Fruit fly (Drosophila melanogaster) whole organism, embryonic: ENCODE measurements around the gene CG5021.

Source experiments
- Adf1 ChIP-seq: fragments of 200-800 bp; sonication (Bioruptor generic); IDR thresholded peaks from 2 replicates; pipeline ENCODE4 v1.3.6; 2022; ENCODE audit warnings: missing biosample characterization, missing genetic modification characterization
- Antp ChIP-seq: fragments of 200-800 bp; sonication (Bioruptor generic); optimal IDR thresholded peaks from 3 replicates; lab custom pipeline; 2016; ENCODE audit warnings: missing biosample characterization, missing genetic modification characterization
- CG10274 ChIP-seq: fragments of 200-800 bp; sonication (Bioruptor generic); optimal IDR thresholded peaks from 3 replicates; lab custom pipeline; 2017; ENCODE audit warnings: missing biosample characterization, mild to moderate bottlenecking, missing genetic modification characterization
- CG11085 ChIP-seq: fragments of 200-800 bp; sonication (Bioruptor generic); IDR thresholded peaks from 2 replicates; pipeline ENCODE4 v1.3.6; 2022; ENCODE audit warnings: missing biosample characterization, missing genetic modification characterization
- CG11398 ChIP-seq: fragments of 200-800 bp; sonication (Bioruptor generic); optimal IDR thresholded peaks from 2 replicates; lab custom pipeline; 2016; ENCODE audit warnings: missing biosample characterization, missing genetic modification characterization
- CG12071 ChIP-seq: fragments of 200-800 bp; sonication (Bioruptor generic); optimal IDR thresholded peaks from 3 replicates; lab custom pipeline; 2018; ENCODE audit warnings: missing biosample characterization, mild to moderate bottlenecking, missing genetic modification characterization
- CG12236 ChIP-seq: fragments of 200-800 bp; sonication (Bioruptor generic); optimal IDR thresholded peaks from 2 replicates; lab custom pipeline; 2016; ENCODE audit warnings: missing biosample characterization, missing genetic modification characterization
- CG12299 ChIP-seq: fragments of 200-800 bp; sonication (Bioruptor generic); optimal IDR thresholded peaks from 2 replicates; lab custom pipeline; 2018; ENCODE audit warnings: missing biosample characterization, mild to moderate bottlenecking, missing genetic modification characterization
- CG15514 ChIP-seq: fragments of 200-800 bp; sonication (Bioruptor generic); optimal IDR thresholded peaks from 3 replicates; lab custom pipeline; 2017; ENCODE audit warnings: missing biosample characterization, missing genetic modification characterization, mild to moderate bottlenecking, moderate library complexity, missing genetic modification reagents
- CG2889 ChIP-seq: fragments of 200-800 bp; sonication (Bioruptor generic); IDR thresholded peaks from 3 replicates; pipeline ENCODE4 v1.3.6; 2022; ENCODE audit warnings: missing biosample characterization, missing genetic modification characterization
- CG30431 ChIP-seq: fragments of 200-800 bp; sonication (Bioruptor generic); optimal IDR thresholded peaks from 2 replicates; lab custom pipeline; 2017; ENCODE audit warnings: missing biosample characterization, missing genetic modification characterization
- CG31224 ChIP-seq: fragments of 200-800 bp; sonication (Bioruptor generic); IDR thresholded peaks from 2 replicates; pipeline ENCODE4 v1.3.6; 2022; ENCODE audit warnings: missing biosample characterization, missing genetic modification characterization
- CG42726 ChIP-seq: fragments of 200-800 bp; sonication (Bioruptor generic); IDR thresholded peaks from 2 replicates; pipeline ENCODE4 v1.3.6; 2022; ENCODE audit warnings: missing biosample characterization, missing genetic modification characterization; ENCODE audit not compliant: partially characterized antibody
- CG6689 ChIP-seq: fragments of 200-800 bp; sonication (Bioruptor generic); IDR thresholded peaks from 2 replicates; pipeline ENCODE4 v1.3.6; 2022; ENCODE audit warnings: missing biosample characterization, missing genetic modification characterization
- CG6791 ChIP-seq: fragments of 200-800 bp; sonication (Bioruptor generic); IDR thresholded peaks from 3 replicates; pipeline ENCODE4 v1.3.6; 2022; ENCODE audit warnings: missing biosample characterization, missing genetic modification characterization; ENCODE audit not compliant: partially characterized antibody
- CG7372 ChIP-seq: fragments of 200-800 bp; sonication (Bioruptor generic); IDR thresholded peaks from 2 replicates; pipeline ENCODE4 v1.3.6; 2022; ENCODE audit warnings: missing biosample characterization, missing genetic modification characterization
- CG8281 ChIP-seq: fragments of 200-800 bp; sonication (Bioruptor generic); optimal IDR thresholded peaks from 2 replicates; lab custom pipeline; 2018; ENCODE audit warnings: missing biosample characterization, mild to moderate bottlenecking, missing genetic modification characterization, moderate library complexity
- CG9797 ChIP-seq: fragments of 200-800 bp; sonication (Bioruptor generic); optimal IDR thresholded peaks from 3 replicates; lab custom pipeline; 2018; ENCODE audit warnings: missing biosample characterization, mild to moderate bottlenecking, missing genetic modification characterization
- CG9932 ChIP-seq: fragments of 200-800 bp; sonication (Bioruptor generic); IDR thresholded peaks from 2 replicates; pipeline ENCODE4 v1.3.6; 2022; ENCODE audit warnings: missing biosample characterization, missing genetic modification characterization
- Dfd ChIP-seq, 2 experiments: fragments of >200 bp; optimal IDR thresholded peaks; 2 replicates each; lab custom pipeline; 2017; ENCODE audit warnings: missing biosample characterization in 2 of 2, missing genetic modification characterization in 2 of 2
- E2f1 ChIP-seq: fragments of 200-800 bp; sonication (Bioruptor generic); IDR thresholded peaks from 2 replicates; pipeline ENCODE4 v1.3.6; 2022; ENCODE audit warnings: missing biosample characterization, missing genetic modification characterization
- Eip74EF ChIP-seq, 2 experiments: fragments of 200-800 bp in 1 of 2; fragments of >200 bp in 1 of 2; sonication (Bioruptor generic) in 1 of 2; optimal IDR thresholded peaks; 2 replicates each; lab custom pipeline; 2017 to 2019; ENCODE audit warnings: missing biosample characterization in 2 of 2, missing genetic modification characterization in 2 of 2, mild to moderate bottlenecking in 1 of 2, moderate library complexity in 1 of 2
- Ets65A ChIP-seq: fragments of 200-800 bp; sonication (Bioruptor generic); peaks from one replicate; lab custom pipeline; 2016; ENCODE audit warnings: missing biosample characterization, missing genetic modification characterization
- HLH3B ChIP-seq: fragments of 200-800 bp; sonication (Bioruptor generic); IDR thresholded peaks from 2 replicates; pipeline ENCODE4 v1.3.6; 2022; ENCODE audit warnings: missing biosample characterization, missing genetic modification characterization
- Hr51 ChIP-seq, 2 experiments: fragments of 200-800 bp; sonication (Bioruptor generic); optimal IDR thresholded peaks; 2 replicates in 1 of 2; 3 replicates in 1 of 2; lab custom pipeline; 2016 to 2018; ENCODE audit warnings: missing biosample characterization in 2 of 2, missing genetic modification characterization in 2 of 2, mild to moderate bottlenecking in 1 of 2, moderate library complexity in 1 of 2
- Max ChIP-seq: fragments of 200-800 bp; sonication (Bioruptor generic); optimal IDR thresholded peaks from 2 replicates; lab custom pipeline; 2016; ENCODE audit warnings: missing biosample characterization, mild to moderate bottlenecking, missing genetic modification characterization
- Mes4 ChIP-seq: fragments of 200-800 bp; sonication (Bioruptor generic); optimal IDR thresholded peaks from 2 replicates; lab custom pipeline; 2016; ENCODE audit warnings: missing biosample characterization, missing genetic modification characterization
- NC2β ChIP-seq: fragments of 200-800 bp; sonication (Bioruptor generic); optimal IDR thresholded peaks from 2 replicates; lab custom pipeline; 2016; ENCODE audit warnings: missing biosample characterization, missing genetic modification characterization
- Neu2 ChIP-seq: fragments of 200-800 bp; sonication (Bioruptor generic); optimal IDR thresholded peaks from 3 replicates; lab custom pipeline; 2016; ENCODE audit warnings: missing biosample characterization, missing genetic modification characterization, borderline replicate concordance
- Scr ChIP-seq: fragments of 200-800 bp; sonication (Bioruptor generic); IDR thresholded peaks from 2 replicates; pipeline ENCODE4 v1.3.6; 2022; ENCODE audit warnings: missing biosample characterization, missing genetic modification characterization; ENCODE audit not compliant: partially characterized antibody
- Sin3A ChIP-seq: fragments of >200 bp; optimal IDR thresholded peaks from 2 replicates; lab custom pipeline; 2018
- br ChIP-seq: fragments of >200 bp; optimal IDR thresholded peaks from 2 replicates; lab custom pipeline; 2017
- chif ChIP-seq, 2 experiments: fragments of 200-800 bp; sonication (Bioruptor generic); optimal IDR thresholded peaks; 3 replicates each; lab custom pipeline; 2016; ENCODE audit warnings: missing biosample characterization in 2 of 2, missing genetic modification characterization in 2 of 2
- crc ChIP-seq: fragments of 200-800 bp; sonication (Bioruptor generic); optimal IDR thresholded peaks from 2 replicates; lab custom pipeline; 2016; ENCODE audit warnings: missing biosample characterization, missing genetic modification characterization
- exex ChIP-seq: fragments of 200-800 bp; sonication (Bioruptor generic); optimal IDR thresholded peaks from 4 replicates; lab custom pipeline; 2018; ENCODE audit warnings: missing biosample characterization, mild to moderate bottlenecking, missing genetic modification characterization, moderate library complexity
- gem ChIP-seq: fragments of 200-800 bp; sonication (Bioruptor generic); optimal IDR thresholded peaks from 2 replicates; lab custom pipeline; 2019; ENCODE audit warnings: missing biosample characterization, mild to moderate bottlenecking, missing genetic modification characterization, moderate library complexity
- gro ChIP-seq: fragments of 200-800 bp; sonication (Bioruptor generic); optimal IDR thresholded peaks from 2 replicates; lab custom pipeline; 2016; ENCODE audit warnings: missing biosample characterization, missing genetic modification characterization
- hbn ChIP-seq: fragments of 200-800 bp; sonication (Bioruptor generic); IDR thresholded peaks from 2 replicates; pipeline ENCODE4 v1.3.6; 2022; ENCODE audit warnings: missing biosample characterization, missing genetic modification characterization; ENCODE audit not compliant: partially characterized antibody
- jigr1 ChIP-seq: fragments of 200-800 bp; sonication (Bioruptor generic); IDR thresholded peaks from 3 replicates; pipeline ENCODE4 v1.3.6; 2022; ENCODE audit warnings: missing biosample characterization, missing genetic modification characterization
- klu ChIP-seq: fragments of 200-800 bp; sonication (Bioruptor generic); IDR thresholded peaks from 2 replicates; pipeline ENCODE4 v1.3.6; 2022; ENCODE audit warnings: missing biosample characterization, missing genetic modification characterization
- lbe ChIP-seq: fragments of 200-800 bp; sonication (Bioruptor generic); optimal IDR thresholded peaks from 2 replicates; lab custom pipeline; 2016; ENCODE audit warnings: missing biosample characterization, mild to moderate bottlenecking, missing genetic modification characterization
- sob ChIP-seq: fragments of 200-800 bp; sonication (Bioruptor generic); IDR thresholded peaks from 2 replicates; pipeline ENCODE4 v1.3.6; 2022; ENCODE audit warnings: missing biosample characterization, missing genetic modification characterization
- trh ChIP-seq: fragments of 200-800 bp; sonication (Bioruptor generic); optimal IDR thresholded peaks from 2 replicates; lab custom pipeline; 2016; ENCODE audit warnings: missing biosample characterization, missing genetic modification characterization
- unc-4 ChIP-seq: fragments of 200-800 bp; sonication (Bioruptor generic); IDR thresholded peaks from 2 replicates; pipeline ENCODE4 v1.3.6; 2022; ENCODE audit warnings: missing biosample characterization, missing genetic modification characterization; ENCODE audit not compliant: partially characterized antibody
- zen2 ChIP-seq: fragments of 200-800 bp; sonication (Bioruptor generic); IDR thresholded peaks from 3 replicates; pipeline ENCODE4 v1.3.6; 2022; ENCODE audit warnings: missing biosample characterization, missing genetic modification characterization; ENCODE audit not compliant: partially characterized antibody

CG5021 gene

dm6 chr3L:8974478-8975477, 8.1 kb downstream of the CG5021 start, which contains the start of the genes pix and Srp68 (continued):
- TF ChIP-seq exex (tag; lab: Kevin White, UChicago), result peak; percentile 44
- TF ChIP-seq br (lab: Kevin White, UChicago), result no peak

- peak in 1 of 2 experiments; percentile 21 for TF ChIP-seq chif (GFP tag; optimal IDR thresholded peaks at IDR 0.05; lab: Kevin White, UChicago)
- TF ChIP-seq Neu2, result no peak
- no peak for TF ChIP-seq lbe (GFP tag; lab: Kevin White, UChicago)
- TF ChIP-seq CG6791 (GFP tag; lab: Robert Waterston, UW), result no peak
- peak; percentile 46 for TF ChIP-seq gem (tag; lab: Kevin White, UChicago)
- peak; percentile 44 for TF ChIP-seq unc-4
- no peak for TF ChIP-seq NC2β
- TF ChIP-seq CG6689 (GFP tag; lab: Robert Waterston, UW), result peak; percentile 48
- peak; percentile 11; the same call in 1 of the 2 replicates for TF ChIP-seq Adf1 (GFP tag; lab: Robert Waterston, UW)
- TF ChIP-seq crc (GFP tag; lab: Kevin White, UChicago), result no peak
- no peak for TF ChIP-seq CG2889 (GFP tag; lab: Robert Waterston, UW)
- TF ChIP-seq Hr51 (GFP tag; optimal IDR thresholded peaks at IDR 0.05; lab: Kevin White, UChicago), result peak in 1 of 2 experiments; percentile 26
- TF ChIP-seq zen2 (GFP tag; lab: Robert Waterston, UW), result peak; percentile 17; the same call in 1 of the 3 replicates
- TF ChIP-seq CG12299 (tag; lab: Kevin White, UChicago), result no peak
- peak; percentile 19 for TF ChIP-seq CG15514 (GFP tag; lab: Kevin White, UChicago)
- TF ChIP-seq CG12071 (GFP tag; lab: Kevin White, UChicago), result no peak
- peak; percentile 21; the same call in 1 of the 2 replicates for TF ChIP-seq sob (GFP tag; lab: Robert Waterston, UW)
- TF ChIP-seq Eip74EF (GFP tag; optimal IDR thresholded peaks at IDR 0.05; lab: Kevin White, UChicago), result peak in 1 of 2 experiments; percentile 41
- no peak for TF ChIP-seq Antp (GFP tag; lab: Kevin White, UChicago)
- TF ChIP-seq hbn (GFP tag; lab: Robert Waterston, UW), result peak; percentile 15; the same call in 1 of the 2 replicates
- TF ChIP-seq CG30431 (GFP tag; lab: Kevin White, UChicago), result no peak
- no peak for TF ChIP-seq jigr1
- no peak for TF ChIP-seq CG11398
- 0 out of 2 replicates have a peak, but pooled peaks have one; percentile 14 for TF ChIP-seq E2f1 (GFP tag; lab: Robert Waterston, UW)
- peak; percentile 13 for TF ChIP-seq Max (GFP tag; lab: Kevin White, UChicago)
- TF ChIP-seq Sin3A (lab: Kevin White, UChicago), result no peak
- no peak for TF ChIP-seq CG11085 (GFP tag; lab: Robert Waterston, UW)
- TF ChIP-seq trh (GFP tag; lab: Kevin White, UChicago), result no peak
- no peak for TF ChIP-seq CG7372
- TF ChIP-seq gro (GFP tag; lab: Kevin White, UChicago), result no peak
- TF ChIP-seq HLH3B, result peak; percentile 32; the same call in 1 of the 2 replicates
- TF ChIP-seq Dfd (GFP tag; optimal IDR thresholded peaks at IDR 0.05; lab: Kevin White, UChicago), result no peak
- TF ChIP-seq CG8281 (tag; lab: Kevin White, UChicago), result no peak
- no peak for TF ChIP-seq CG12236 (GFP tag; lab: Kevin White, UChicago)
- TF ChIP-seq CG42726 (GFP tag; lab: Robert Waterston, UW), result no peak
- peak; percentile 9 for TF ChIP-seq Ets65A (GFP tag; lab: Kevin White, UChicago)
- no peak for TF ChIP-seq CG9797 (GFP tag; lab: Kevin White, UChicago)
- no peak for TF ChIP-seq klu (GFP tag; lab: Robert Waterston, UW)
- TF ChIP-seq CG9932 (GFP tag; lab: Robert Waterston, UW), result no peak
- no peak for TF ChIP-seq CG10274 (GFP tag; lab: Kevin White, UChicago)
- peak; percentile 2 for TF ChIP-seq Mes4 (GFP tag; lab: Kevin White, UChicago)
- TF ChIP-seq Scr, result no peak; the same call in 1 of the 2 replicates
- no peak for TF ChIP-seq CG31224 (GFP tag; lab: Robert Waterston, UW)
Observed at dm6 chr3L:8978678-8979413, 12.2 kb downstream of the CG5021 start.
